Worm (Caenorhabditis elegans) whole organism, L1 larva: ENCODE data around the gene F53F1.6.

Experiments
- C04F5.9 ChIP-seq: sonication (generic microtip); optimal IDR thresholded peaks from 2 replicates; lab custom pipeline; 2016; ENCODE audit warnings: missing genetic modification characterization, missing compliant biosample characterization
- aly-2 ChIP-seq: fragments of 150-350 bp; optimal IDR thresholded peaks from 2 replicates; lab custom pipeline; 2014; ENCODE audit warnings: missing biosample characterization, missing genetic modification characterization
- ama-1 ChIP-seq: fragments of 150-350 bp; optimal IDR thresholded peaks from 2 replicates; lab custom pipeline; 2014
- egl-27 ChIP-seq, 2 experiments: fragments of 150-350 bp in 1 of 2; sonication (generic microtip); optimal IDR thresholded peaks; 3 replicates each; lab custom pipeline; 2017 to 2018; ENCODE audit warnings: missing biosample characterization in 2 of 2, missing genetic modification characterization in 2 of 2, missing genetic modification reagents in 2 of 2
- jun-1 ChIP-seq: fragments of 150-350 bp; optimal IDR thresholded peaks from 2 replicates; lab custom pipeline; 2014; ENCODE audit warnings: missing biosample characterization, missing genetic modification reagents, missing genetic modification characterization
- mdl-1 ChIP-seq, 2 experiments: fragments of 150-350 bp; optimal IDR thresholded peaks; 2 replicates each; lab custom pipeline; 2014 to 2017; ENCODE audit warnings: missing biosample characterization in 2 of 2, missing genetic modification characterization in 2 of 2, inconsistent platforms in 1 of 2
- nhr-28 ChIP-seq: fragments of 150-350 bp; optimal IDR thresholded peaks from 2 replicates; lab custom pipeline; 2014; ENCODE audit warnings: missing biosample characterization, missing genetic modification characterization
- nhr-76 ChIP-seq: sonication (generic microtip); optimal IDR thresholded peaks from 2 replicates; lab custom pipeline; 2017; ENCODE audit warnings: missing biosample characterization, missing genetic modification characterization
- skn-1 ChIP-seq: fragments of 150-350 bp; optimal IDR thresholded peaks from 2 replicates; lab custom pipeline; 2014; ENCODE audit warnings: missing biosample characterization, missing genetic modification characterization
- snpc-4 ChIP-seq: fragments of 150-350 bp; optimal IDR thresholded peaks from 2 replicates; lab custom pipeline; 2014; ENCODE audit warnings: missing biosample characterization, missing genetic modification characterization
- unc-62 ChIP-seq: fragments of 150-350 bp; optimal IDR thresholded peaks from 2 replicates; lab custom pipeline; 2014; ENCODE audit warnings: missing biosample characterization, missing genetic modification reagents, missing genetic modification characterization
- zag-1 ChIP-seq: fragments of 150-350 bp; optimal IDR thresholded peaks from 2 replicates; lab custom pipeline; 2014; ENCODE audit warnings: missing biosample characterization, missing genetic modification characterization

- TF ChIP-seq C04F5.9, result no peak
- TF ChIP-seq mdl-1 (tag; optimal IDR thresholded peaks at IDR 0.05; lab: Kevin White, UChicago), result no peak
- no peak for TF ChIP-seq aly-2 (tag; lab: Kevin White, UChicago)
- no peak for TF ChIP-seq zag-1 (tag; lab: Kevin White, UChicago)
- TF ChIP-seq jun-1 (tag; lab: Kevin White, UChicago), result no peak
- no peak for TF ChIP-seq nhr-28
- TF ChIP-seq ama-1 (lab: Kevin White, UChicago), result no peak
- TF ChIP-seq nhr-76 (tag; lab: Kevin White, UChicago), result no peak
- no peak for TF ChIP-seq snpc-4 (tag; lab: Kevin White, UChicago)
- TF ChIP-seq skn-1 (tag; lab: Kevin White, UChicago), result no peak
- no peak for TF ChIP-seq egl-27 (tag; optimal IDR thresholded peaks at IDR 0.05; lab: Kevin White, UChicago)
- TF ChIP-seq unc-62 (GFP tag; lab: Kevin White, UChicago), result no peak
Measured at ce11 chrV:13437473-13438074, 20.2 kb upstream of the F53F1.6 start, which contains the start of gene mes-4.
